Fruit fly (Drosophila melanogaster) whole organism: Measurements from ENCODE around the gene CG11927.
A peak's percentile ranks its signal among the peaks of the same experiment; 100 is the strongest.

Experiments
- CG8478 ChIP-seq: fragments of >200 bp; optimal IDR thresholded peaks from 2 replicates; lab custom pipeline; 2018; ENCODE audit warnings: inconsistent platforms
- Dll ChIP-seq: fragments of >200 bp; optimal IDR thresholded peaks from 2 replicates; lab custom pipeline; 2017
- EcR ChIP-seq, 2 experiments: fragments of >200 bp; optimal IDR thresholded peaks; 2 replicates each; lab custom pipeline; 2017; ENCODE audit warnings: missing biosample characterization in 2 of 2, missing genetic modification characterization in 2 of 2, missing genetic modification reagents in 2 of 2
- pan ChIP-seq: fragments of >200 bp; optimal IDR thresholded peaks from 2 replicates; lab custom pipeline; 2017
- psq ChIP-seq: fragments of >200 bp; optimal IDR thresholded peaks from 2 replicates; lab custom pipeline; 2017
- usp ChIP-seq: fragments of >200 bp; optimal IDR thresholded peaks from 2 replicates; lab custom pipeline; 2017; ENCODE audit warnings: missing biosample characterization, missing genetic modification characterization, mixed read lengths

The CG11927 gene

dm6 chr2L:4813023-4813339, 34.6 kb upstream of the CG11927 start:
- TF ChIP-seq usp (GFP tag; lab: Kevin White, UChicago) (no peak), Dll (lab: Kevin White, UChicago) (no peak), CG8478 (lab: Kevin White, UChicago) (no peak), EcR (GFP tag; optimal IDR thresholded peaks at IDR 0.05; lab: Kevin White, UChicago) (no peak)

dm6 chr2L:4818056-4818455, 29.5 kb upstream of the CG11927 start, which contains the start of gene CG3225:
Gene CG3225, minus strand, starts transcription at chr2L:4818245.
- no peak for TF ChIP-seq psq (lab: Kevin White, UChicago)
- no peak for TF ChIP-seq usp (GFP tag; lab: Kevin White, UChicago)
- no peak for TF ChIP-seq EcR (GFP tag; optimal IDR thresholded peaks at IDR 0.05; lab: Kevin White, UChicago)
- TF ChIP-seq pan (lab: Kevin White, UChicago): no peak
- no peak for TF ChIP-seq Dll (lab: Kevin White, UChicago)
- no peak for TF ChIP-seq CG8478 (lab: Kevin White, UChicago)

- TF ChIP-seq Dll (lab: Kevin White, UChicago) (no peak), pan (lab: Kevin White, UChicago) (no peak), psq (lab: Kevin White, UChicago) (no peak), usp (GFP tag; lab: Kevin White, UChicago) (no peak), EcR (GFP tag; optimal IDR thresholded peaks at IDR 0.05; lab: Kevin White, UChicago) (no peak), CG8478 (lab: Kevin White, UChicago) (no peak)
Observed at dm6 chr2L:4819995-4820394, 27.6 kb upstream of the CG11927 start.

- TF ChIP-seq pan (lab: Kevin White, UChicago) (no peak), Dll (lab: Kevin White, UChicago) (peak; percentile 18), psq (lab: Kevin White, UChicago) (no peak)
Observed at dm6 chr2L:4820448-4821318, 26.9 kb upstream of the CG11927 start.

dm6 chr2L:4821319-4821717, 26.2 kb upstream of the CG11927 start:
- TF ChIP-seq psq (lab: Kevin White, UChicago): no peak
- TF ChIP-seq pan (lab: Kevin White, UChicago): no peak
- no peak for TF ChIP-seq Dll (lab: Kevin White, UChicago)
- TF ChIP-seq EcR (GFP tag; optimal IDR thresholded peaks at IDR 0.05; lab: Kevin White, UChicago): no peak
- TF ChIP-seq usp (GFP tag; lab: Kevin White, UChicago): no peak
- TF ChIP-seq CG8478 (lab: Kevin White, UChicago): no peak

dm6 chr2L:4821757-4822156, 25.8 kb upstream of the CG11927 start, which contains the start of gene CG15628:
Gene CG15628, plus strand, starts transcription at chr2L:4821774.
- no peak for TF ChIP-seq usp (GFP tag; lab: Kevin White, UChicago)
- TF ChIP-seq psq (lab: Kevin White, UChicago): no peak
- TF ChIP-seq CG8478 (lab: Kevin White, UChicago): no peak
- no peak for TF ChIP-seq Dll (lab: Kevin White, UChicago)

- TF ChIP-seq usp (GFP tag; lab: Kevin White, UChicago) (no peak), CG8478 (lab: Kevin White, UChicago) (no peak), pan (lab: Kevin White, UChicago) (no peak), EcR (GFP tag; optimal IDR thresholded peaks at IDR 0.05; lab: Kevin White, UChicago) (no peak), Dll (lab: Kevin White, UChicago) (no peak), psq (lab: Kevin White, UChicago) (no peak)
Observed at dm6 chr2L:4822258-4822657, 25.3 kb upstream of the CG11927 start.

- TF ChIP-seq Dll (lab: Kevin White, UChicago) (no peak), pan (lab: Kevin White, UChicago) (no peak), usp (GFP tag; lab: Kevin White, UChicago) (no peak), psq (lab: Kevin White, UChicago) (no peak), EcR (GFP tag; optimal IDR thresholded peaks at IDR 0.05; lab: Kevin White, UChicago) (no peak), CG8478 (lab: Kevin White, UChicago) (no peak)
Observed at dm6 chr2L:4823797-4824196, 23.8 kb upstream of the CG11927 start.

dm6 chr2L:4825695-4826094, 21.9 kb upstream of the CG11927 start:
- TF ChIP-seq pan (lab: Kevin White, UChicago) (no peak), Dll (lab: Kevin White, UChicago) (no peak), CG8478 (lab: Kevin White, UChicago) (no peak), EcR (GFP tag; optimal IDR thresholded peaks at IDR 0.05; lab: Kevin White, UChicago) (no peak), psq (lab: Kevin White, UChicago) (no peak), usp (GFP tag; lab: Kevin White, UChicago) (no peak)

- no peak for TF ChIP-seq pan (lab: Kevin White, UChicago)
- TF ChIP-seq Dll (lab: Kevin White, UChicago): no peak
- no peak for TF ChIP-seq EcR (GFP tag; optimal IDR thresholded peaks at IDR 0.05; lab: Kevin White, UChicago)
- TF ChIP-seq usp (GFP tag; lab: Kevin White, UChicago): no peak
- TF ChIP-seq CG8478 (lab: Kevin White, UChicago): no peak
- no peak for TF ChIP-seq psq (lab: Kevin White, UChicago)
Observed at dm6 chr2L:4829040-4829439, 18.5 kb upstream of the CG11927 start.

dm6 chr2L:4830490-4830889, 17.1 kb upstream of the CG11927 start, which contains the start of gene Fnta:
Gene Fnta, minus strand, starts transcription at chr2L:4830693.
- no peak for TF ChIP-seq Dll (lab: Kevin White, UChicago)
- no peak for TF ChIP-seq psq (lab: Kevin White, UChicago)
- TF ChIP-seq usp (GFP tag; lab: Kevin White, UChicago): no peak
- no peak for TF ChIP-seq EcR (GFP tag; optimal IDR thresholded peaks at IDR 0.05; lab: Kevin White, UChicago)
- TF ChIP-seq pan (lab: Kevin White, UChicago): no peak
- no peak for TF ChIP-seq CG8478 (lab: Kevin White, UChicago)
